Fruit fly (Drosophila melanogaster): ENCODE data around the gene CG7857.

Gene CG7857

DNA sequence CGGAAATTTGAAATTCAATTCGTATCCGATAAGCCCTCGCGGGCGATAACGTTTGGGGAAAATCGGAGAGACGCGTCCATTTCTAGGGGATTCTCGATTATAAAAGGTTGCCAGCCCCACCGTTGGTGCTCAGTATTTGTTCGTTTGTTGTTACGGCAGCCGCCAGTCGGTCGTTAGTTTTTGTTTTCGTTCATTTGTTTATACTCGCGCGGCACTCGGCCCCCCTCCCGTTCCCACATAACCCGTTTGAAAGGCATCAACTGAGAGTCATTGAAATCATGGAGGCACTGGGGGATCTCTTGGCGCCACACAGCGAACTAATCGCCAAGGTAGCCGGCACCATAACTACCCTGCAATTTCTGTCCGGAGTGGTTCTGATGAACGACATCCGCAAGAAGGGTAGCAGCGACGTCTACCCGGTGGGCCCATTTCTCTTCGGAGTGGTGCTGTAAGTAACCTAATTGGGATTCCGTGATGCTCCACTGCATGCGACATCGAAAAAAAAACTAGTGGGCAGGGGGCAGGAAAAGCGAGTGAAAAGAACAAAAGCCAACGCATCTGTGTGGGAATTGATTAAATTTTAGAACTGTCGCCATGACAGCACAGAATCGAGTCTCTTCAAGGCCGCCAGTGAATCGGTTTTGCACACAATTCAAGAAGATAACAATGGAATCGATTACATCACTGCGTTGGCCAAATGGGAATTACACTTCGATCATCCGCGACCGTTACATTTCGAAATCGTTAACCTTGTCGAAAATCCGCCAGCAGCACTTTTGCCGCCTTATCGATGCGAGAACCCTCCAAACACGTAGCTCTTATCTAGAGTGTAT is 3.7 kb downstream of the CG7857 start, which contains the start of gene CG7272 (continued):
- TF ChIP-seq CG3838 (GFP tag; optimal IDR thresholded peaks at IDR 0.05) (no peak), dysf (GFP tag; IDR thresholded peaks at IDR 0.05) (0 out of 3 replicates have a peak, but pooled peaks have one; percentile 32), CG7745 (tag; optimal IDR thresholded peaks at IDR 0.05) (no peak), ftz-f1 (GFP tag; optimal IDR thresholded peaks at IDR 0.05) (peak; percentile 84), CG7963 (GFP tag; IDR thresholded peaks at IDR 0.05; ENCODE audit: partially characterized antibody) (no peak), ranshi (GFP tag; IDR thresholded peaks at IDR 0.05) (no peak), CG13624 (GFP tag; optimal IDR thresholded peaks at IDR 0.05) (no peak), chif (GFP tag; optimal IDR thresholded peaks at IDR 0.05) (no peak), pfk (GFP tag; optimal IDR thresholded peaks at IDR 0.05) (no peak), Dek (tag; optimal IDR thresholded peaks at IDR 0.05) (peak; percentile 17), Adf1 (GFP tag; IDR thresholded peaks at IDR 0.05) (peak; percentile 37; the same call in 1 of the 2 replicates), abd-A (tag; optimal IDR thresholded peaks at IDR 0.05) (peak; percentile 55), CG13296 (GFP tag; optimal IDR thresholded peaks at IDR 0.05) (peak; percentile 34), CG8089 (GFP tag; optimal IDR thresholded peaks at IDR 0.05) (no peak), CG1832 (GFP tag; optimal IDR thresholded peaks at IDR 0.05) (no peak), Hmr (GFP tag; optimal IDR thresholded peaks at IDR 0.05) (peak; percentile 32), prd (optimal IDR thresholded peaks at IDR 0.05) (no peak), prd (GFP tag; IDR thresholded peaks at IDR 0.05) (no peak; the same call in 2 of the 3 replicates), CG11093 (GFP tag; IDR thresholded peaks at IDR 0.05) (no peak), Blimp-1 (GFP tag; optimal IDR thresholded peaks at IDR 0.05) (peak; percentile 17), pan (optimal IDR thresholded peaks at IDR 0.05) (no peak), pan (GFP tag; optimal IDR thresholded peaks at IDR 0.05 in 1 of 2, IDR thresholded peaks at IDR 0.05 in 1 of 2) (peak in 1 of 2 experiments; percentile 27), Usf (GFP tag; optimal IDR thresholded peaks at IDR 0.05) (no peak), MBD-R2 (GFP tag; IDR thresholded peaks at IDR 0.05) (peak; percentile 43), MESR4 (GFP tag; optimal IDR thresholded peaks at IDR 0.05) (peak; percentile 9), CG10274 (GFP tag; optimal IDR thresholded peaks at IDR 0.05) (peak; percentile 29), CG12236 (GFP tag; optimal IDR thresholded peaks at IDR 0.05) (no peak), B-H2 (GFP tag; optimal IDR thresholded peaks at IDR 0.05) (peak; percentile 58), CG15073 (GFP tag; optimal IDR thresholded peaks at IDR 0.05) (no peak), Awh (GFP tag; IDR thresholded peaks at IDR 0.05) (no peak), dm (GFP tag; optimal IDR thresholded peaks at IDR 0.05) (no peak), Ravus (GFP tag; IDR thresholded peaks at IDR 0.05) (no peak), CG1603 (tag; optimal IDR thresholded peaks at IDR 0.05) (peak; percentile 39), gsb-n (tag; optimal IDR thresholded peaks at IDR 0.05) (no peak), Jarid2 (GFP tag; optimal IDR thresholded peaks at IDR 0.05) (peak; percentile 70), CG31365 (tag; optimal IDR thresholded peaks at IDR 0.05) (no peak), CG2120 (GFP tag; optimal IDR thresholded peaks at IDR 0.05) (peak; percentile 49), Nf-YC (tag; optimal IDR thresholded peaks at IDR 0.05) (peak; percentile 45), CG2678 (tag; optimal IDR thresholded peaks at IDR 0.05) (peak; percentile 24), hbn (GFP tag; IDR thresholded peaks at IDR 0.05; ENCODE audit: partially characterized antibody) (no peak), vvl (GFP tag; IDR thresholded peaks at IDR 0.05) (peak; percentile 42), CG3847 (GFP tag; IDR thresholded peaks at IDR 0.05) (peak; percentile 40; the same call in 1 of the 2 replicates), caup (GFP tag; optimal IDR thresholded peaks at IDR 0.05; ENCODE audit: severe bottlenecking) (peak; percentile 38), ssp (GFP tag; IDR thresholded peaks at IDR 0.05) (no peak), HLH4C (GFP tag; IDR thresholded peaks at IDR 0.05; ENCODE audit: partially characterized antibody) (peak; percentile 50; the same call in 2 of the 3 replicates), CG9727 (GFP tag; optimal IDR thresholded peaks at IDR 0.05) (no peak), pb (GFP tag; optimal IDR thresholded peaks at IDR 0.05) (no peak), lbe (GFP tag; optimal IDR thresholded peaks at IDR 0.05) (no peak), sr (GFP tag; IDR thresholded peaks at IDR 0.05) (no peak)
